Fruit fly (Drosophila melanogaster) whole organism, embryonic: ENCODE measurements around the gene dpr3.

ENCODE experiments used
- CG1024 ChIP-seq: fragments of 200-800 bp; sonication (Bioruptor generic); IDR thresholded peaks from 2 replicates; pipeline ENCODE4 v1.3.6; 2022; ENCODE audit warnings: missing biosample characterization, missing genetic modification characterization
- CG10366 ChIP-seq: fragments of 200-800 bp; sonication (Bioruptor generic); IDR thresholded peaks from 2 replicates; pipeline ENCODE4 v1.3.6; 2022; ENCODE audit warnings: missing biosample characterization, missing genetic modification characterization
- CG10565 ChIP-seq: fragments of 200-800 bp; sonication (Bioruptor generic); optimal IDR thresholded peaks from 3 replicates; lab custom pipeline; 2016; ENCODE audit warnings: missing biosample characterization, mild to moderate bottlenecking, missing genetic modification characterization
- CG11085 ChIP-seq: fragments of 200-800 bp; sonication (Bioruptor generic); IDR thresholded peaks from 2 replicates; pipeline ENCODE4 v1.3.6; 2022; ENCODE audit warnings: missing biosample characterization, missing genetic modification characterization
- CG11504 ChIP-seq: fragments of 200-800 bp; sonication (Bioruptor generic); optimal IDR thresholded peaks from 3 replicates; lab custom pipeline; 2019; ENCODE audit warnings: missing biosample characterization, mild to moderate bottlenecking, missing genetic modification characterization, moderate library complexity
- CG12104 ChIP-seq: fragments of 200-800 bp; sonication (Bioruptor generic); optimal IDR thresholded peaks from 3 replicates; lab custom pipeline; 2016; ENCODE audit warnings: missing biosample characterization, missing genetic modification characterization
- CG12659 ChIP-seq: fragments of 200-800 bp; sonication (Bioruptor generic); optimal IDR thresholded peaks from 3 replicates; lab custom pipeline; 2017; ENCODE audit warnings: mild to moderate bottlenecking, missing biosample characterization, missing genetic modification reagents, missing genetic modification characterization
- CG12769 ChIP-seq: fragments of 200-800 bp; sonication (Bioruptor generic); optimal IDR thresholded peaks from 2 replicates; lab custom pipeline; 2019; ENCODE audit warnings: missing biosample characterization, mild to moderate bottlenecking, missing genetic modification characterization, moderate library complexity
- CG15696 ChIP-seq: fragments of 200-800 bp; sonication (Bioruptor generic); optimal IDR thresholded peaks from 2 replicates; lab custom pipeline; 2019; ENCODE audit warnings: missing biosample characterization, mild to moderate bottlenecking, missing genetic modification characterization, moderate library complexity
- CG16779 ChIP-seq: fragments of 200-800 bp; sonication (Bioruptor generic); IDR thresholded peaks from 2 replicates; pipeline ENCODE4 v1.3.6; 2022; ENCODE audit warnings: missing biosample characterization, missing genetic modification characterization
- CG30431 ChIP-seq: fragments of 200-800 bp; sonication (Bioruptor generic); optimal IDR thresholded peaks from 2 replicates; lab custom pipeline; 2017; ENCODE audit warnings: missing biosample characterization, missing genetic modification characterization
- CG3726 ChIP-seq: fragments of 200-800 bp; sonication (Bioruptor generic); IDR thresholded peaks from 3 replicates; pipeline ENCODE4, ENCODE4 v1.3.6; 2022; ENCODE audit warnings: missing biosample characterization, missing genetic modification characterization
- CG42726 ChIP-seq: fragments of 200-800 bp; sonication (Bioruptor generic); IDR thresholded peaks from 2 replicates; pipeline ENCODE4 v1.3.6; 2022; ENCODE audit warnings: missing biosample characterization, missing genetic modification characterization; ENCODE audit not compliant: partially characterized antibody
- CG4360 ChIP-seq: fragments of 200-800 bp; sonication (Bioruptor generic); IDR thresholded peaks from 2 replicates; pipeline ENCODE4 v1.3.6; 2022; ENCODE audit warnings: missing biosample characterization, missing genetic modification characterization
- CG5245 ChIP-seq: fragments of 200-800 bp; sonication (Bioruptor generic); optimal IDR thresholded peaks from 3 replicates; lab custom pipeline; 2016; ENCODE audit warnings: missing biosample characterization, missing genetic modification characterization
- CG6854 ChIP-seq: fragments of 200-800 bp; sonication (Bioruptor generic); optimal IDR thresholded peaks from 3 replicates; lab custom pipeline; 2017; ENCODE audit warnings: missing biosample characterization, mild to moderate bottlenecking, missing genetic modification characterization
- CG7839 ChIP-seq: fragments of 200-800 bp; sonication (Bioruptor generic); optimal IDR thresholded peaks from 3 replicates; lab custom pipeline; 2018; ENCODE audit warnings: missing biosample characterization, mild to moderate bottlenecking, missing genetic modification characterization, moderate library complexity
- CG8388 ChIP-seq: fragments of 200-800 bp; sonication (Bioruptor generic); optimal IDR thresholded peaks from 2 replicates; lab custom pipeline; 2019; ENCODE audit warnings: missing biosample characterization, mild to moderate bottlenecking, missing genetic modification characterization, moderate library complexity
- CG8478 ChIP-seq: fragments of >200 bp; optimal IDR thresholded peaks from 2 replicates; lab custom pipeline; 2018
- CG8924 ChIP-seq: fragments of 200-800 bp; optimal IDR thresholded peaks from 3 replicates; lab custom pipeline; 2019; ENCODE audit warnings: missing biosample characterization, mild to moderate bottlenecking, missing genetic modification characterization, moderate library complexity
- E2f2 ChIP-seq: fragments of 200-800 bp; sonication (Bioruptor generic); IDR thresholded peaks from 2 replicates; pipeline ENCODE4 v1.3.6; 2022; ENCODE audit warnings: missing biosample characterization, missing genetic modification characterization
- ERR ChIP-seq: fragments of 200-800 bp; sonication (Bioruptor generic); optimal IDR thresholded peaks from 2 replicates; lab custom pipeline; 2016; ENCODE audit warnings: missing biosample characterization, missing genetic modification characterization
- Gug ChIP-seq: fragments of 200-800 bp; sonication (Bioruptor generic); IDR thresholded peaks from 4 replicates; pipeline ENCODE4 v1.3.6; 2022; ENCODE audit warnings: missing biosample characterization, missing genetic modification characterization
- HLH54F ChIP-seq: fragments of 200-800 bp; sonication (Bioruptor generic); optimal IDR thresholded peaks from 3 replicates; lab custom pipeline; 2016; ENCODE audit warnings: missing biosample characterization, missing genetic modification characterization
- HmgD ChIP-seq: fragments of 200-800 bp; sonication (Bioruptor generic); optimal IDR thresholded peaks from 3 replicates; lab custom pipeline; 2016; ENCODE audit warnings: missing biosample characterization, missing genetic modification characterization
- MBD-R2 ChIP-seq: fragments of 200-800 bp; sonication (Bioruptor generic); IDR thresholded peaks from 2 replicates; pipeline ENCODE4 v1.3.6; 2022; ENCODE audit warnings: missing biosample characterization, missing genetic modification characterization
- MESR4 ChIP-seq: fragments of 200-800 bp; sonication (Bioruptor generic); optimal IDR thresholded peaks from 2 replicates; lab custom pipeline; 2018; ENCODE audit warnings: missing biosample characterization, mild to moderate bottlenecking, missing genetic modification characterization, moderate library complexity
- Pdp1 ChIP-seq, 2 experiments: fragments of 200-800 bp; sonication (Bioruptor generic); optimal IDR thresholded peaks; 3 replicates each; lab custom pipeline; 2016; ENCODE audit warnings: missing biosample characterization in 2 of 2, missing genetic modification characterization in 2 of 2, mild to moderate bottlenecking in 1 of 2, moderate library complexity in 1 of 2
- Stat92E ChIP-seq, 3 experiments: fragments of >200 bp in 2 of 3; fragments of 200-800 bp in 1 of 3; sonication (Bioruptor generic) in 1 of 3; optimal IDR thresholded peaks; 2 replicates each; lab custom pipeline; 2017 to 2019; ENCODE audit warnings: missing biosample characterization in 3 of 3, missing genetic modification characterization in 3 of 3, mild to moderate bottlenecking in 1 of 3, moderate library complexity in 1 of 3
- TFAM ChIP-seq: fragments of 200-800 bp; sonication (Bioruptor generic); optimal IDR thresholded peaks from 2 replicates; lab custom pipeline; 2017; ENCODE audit warnings: missing biosample characterization, missing genetic modification characterization, inconsistent platforms
- al ChIP-seq: fragments of 200-800 bp; sonication (Bioruptor generic); IDR thresholded peaks from 2 replicates; pipeline ENCODE4 v1.3.6; 2022; ENCODE audit warnings: missing biosample characterization, missing genetic modification characterization
- ap ChIP-seq: fragments of 200-800 bp; sonication (Bioruptor generic); IDR thresholded peaks from 2 replicates; pipeline ENCODE4 v1.3.6; 2022; ENCODE audit warnings: missing biosample characterization, missing genetic modification characterization
- danr ChIP-seq: fragments of 200-800 bp; sonication (Bioruptor generic); IDR thresholded peaks from 2 replicates; pipeline ENCODE4 v1.3.6; 2022; ENCODE audit warnings: missing biosample characterization, missing genetic modification characterization
- gcm2 ChIP-seq: fragments of 200-800 bp; sonication (Bioruptor generic); optimal IDR thresholded peaks from 2 replicates; lab custom pipeline; 2016; ENCODE audit warnings: missing biosample characterization, missing genetic modification characterization
- grau ChIP-seq: fragments of 200-800 bp; optimal IDR thresholded peaks from 3 replicates; lab custom pipeline; 2019; ENCODE audit warnings: missing biosample characterization, mild to moderate bottlenecking, missing genetic modification characterization, moderate library complexity
- gsb ChIP-seq: fragments of 200-800 bp; sonication (Bioruptor generic); IDR thresholded peaks from 2 replicates; pipeline ENCODE4 v1.3.6; 2022; ENCODE audit warnings: missing biosample characterization, missing genetic modification characterization
- insv ChIP-seq, 2 experiments: fragments of 200-800 bp; sonication (Bioruptor generic); optimal IDR thresholded peaks; 3 replicates each; lab custom pipeline; 2016 to 2018; ENCODE audit warnings: missing biosample characterization in 2 of 2, missing genetic modification characterization in 2 of 2
- kah ChIP-seq: fragments of 200-800 bp; sonication (Bioruptor generic); optimal IDR thresholded peaks from 2 replicates; lab custom pipeline; 2018; ENCODE audit warnings: missing biosample characterization, mild to moderate bottlenecking, missing genetic modification characterization
- lov ChIP-seq, 2 experiments: fragments of 200-800 bp in 1 of 2; fragments of >200 bp in 1 of 2; sonication (Bioruptor generic) in 1 of 2; IDR thresholded peaks in 1 of 2; optimal IDR thresholded peaks in 1 of 2; 2 replicates in 1 of 2; 3 replicates in 1 of 2; pipeline versions ENCODE4 v1.3.6 to Lab custom; 2017 to 2022; ENCODE audit warnings: missing biosample characterization in 1 of 2, missing genetic modification characterization in 1 of 2
- luna ChIP-seq: fragments of 200-800 bp; sonication (Bioruptor generic); optimal IDR thresholded peaks from 2 replicates; lab custom pipeline; 2016; ENCODE audit warnings: missing biosample characterization, missing genetic modification characterization
- prd ChIP-seq, 3 experiments: fragments of >200 bp in 2 of 3; fragments of 200-800 bp in 1 of 3; sonication (Bioruptor generic) in 1 of 3; optimal IDR thresholded peaks in 2 of 3; IDR thresholded peaks in 1 of 3; 2 replicates in 2 of 3; 3 replicates in 1 of 3; pipeline versions ENCODE4 v1.3.6 to Lab custom; 2017 to 2022; ENCODE audit warnings: missing biosample characterization in 1 of 3, missing genetic modification characterization in 1 of 3
- run ChIP-seq: fragments of 200-800 bp; sonication (Bioruptor generic); optimal IDR thresholded peaks from 3 replicates; lab custom pipeline; 2018; ENCODE audit warnings: missing biosample characterization, mild to moderate bottlenecking, missing genetic modification characterization
- stwl ChIP-seq: fragments of 200-800 bp; sonication (Bioruptor generic); optimal IDR thresholded peaks from 3 replicates; lab custom pipeline; 2018; ENCODE audit warnings: missing biosample characterization, mild to moderate bottlenecking, missing genetic modification characterization, moderate library complexity
- tna ChIP-seq: fragments of 200-800 bp; sonication (Bioruptor generic); IDR thresholded peaks from 2 replicates; pipeline ENCODE4 v1.3.6; 2022; ENCODE audit warnings: missing biosample characterization, missing genetic modification characterization; ENCODE audit not compliant: partially characterized antibody
- twi ChIP-seq: fragments of 200-800 bp; optimal IDR thresholded peaks from 2 replicates; lab custom pipeline; 2019; ENCODE audit warnings: missing biosample characterization, mild to moderate bottlenecking, missing genetic modification characterization, moderate library complexity
- vfl ChIP-seq: fragments of 200-800 bp; sonication (Bioruptor generic); optimal IDR thresholded peaks from 2 replicates; lab custom pipeline; 2016; ENCODE audit warnings: missing biosample characterization, missing genetic modification characterization
- zf30C ChIP-seq: fragments of 200-800 bp; sonication (Bioruptor generic); optimal IDR thresholded peaks from 3 replicates; lab custom pipeline; 2018; ENCODE audit warnings: missing biosample characterization, mild to moderate bottlenecking, missing genetic modification characterization

The dpr3 gene

DNA sequence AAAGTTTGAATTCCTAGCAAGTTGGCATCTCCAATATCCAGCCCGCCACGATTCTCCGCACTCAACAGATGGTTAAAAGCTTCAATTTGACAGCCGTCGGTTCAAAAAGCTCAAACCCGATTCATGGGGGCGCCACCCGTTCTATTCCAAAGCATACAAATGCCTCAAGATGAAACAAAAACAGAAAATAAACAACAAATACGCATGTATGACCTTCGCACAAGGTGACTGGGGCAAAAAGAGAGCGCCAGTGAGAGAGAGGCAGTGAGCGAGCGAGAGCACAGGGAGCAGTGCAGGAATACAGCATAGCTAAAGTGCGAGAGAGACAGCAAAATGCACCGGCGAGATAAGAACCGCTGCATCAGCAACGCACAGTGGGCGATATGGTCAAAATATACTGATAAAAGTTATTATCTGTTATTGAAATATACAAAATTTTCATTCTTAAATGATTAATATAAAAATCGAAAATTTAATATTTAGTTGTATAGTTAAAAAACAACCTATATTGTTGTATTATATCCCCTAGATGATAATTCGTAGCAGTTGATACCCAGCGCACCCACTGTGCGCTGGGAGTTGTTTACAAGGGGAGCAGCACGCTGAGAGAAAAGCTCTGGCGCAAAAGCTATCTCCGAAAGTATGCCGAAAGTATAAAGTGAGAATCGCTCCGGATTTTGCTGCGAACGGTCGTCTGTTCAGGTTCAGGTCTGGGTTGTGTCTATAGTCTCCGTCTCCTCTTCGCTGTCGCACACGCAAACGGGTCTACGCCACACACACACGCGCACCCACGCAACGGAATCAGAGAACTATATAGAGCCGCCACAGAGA is 20.7 kb upstream of the dpr3 start, which contains the start of gene Glyp (continued):
- TF ChIP-seq CG16779 (GFP tag; lab: Robert Waterston, UW) (peak; percentile 88), CG11504 (peak; percentile 97), gsb (GFP tag; lab: Robert Waterston, UW) (peak; percentile 89), Stat92E (GFP tag; optimal IDR thresholded peaks at IDR 0.05; lab: Kevin White, UChicago) (peak in 1 of 3 experiments; percentile 91), CG6854 (GFP tag; lab: Kevin White, UChicago) (peak; percentile 98), CG11085 (peak; percentile 89), ERR (GFP tag; lab: Kevin White, UChicago) (peak; percentile 100), CG12659 (GFP tag; lab: Kevin White, UChicago) (peak; percentile 99), CG12104 (GFP tag; lab: Kevin White, UChicago) (peak; percentile 97), stwl (tag; lab: Kevin White, UChicago) (peak; percentile 26), kah (GFP tag; lab: Kevin White, UChicago) (peak; percentile 77), CG5245 (GFP tag; lab: Kevin White, UChicago) (peak; percentile 79), CG4360 (GFP tag; lab: Robert Waterston, UW) (peak; percentile 60), CG42726 (peak; percentile 29; the same call in 1 of the 2 replicates), CG15696 (tag; lab: Kevin White, UChicago) (peak; percentile 87), MBD-R2 (GFP tag; lab: Robert Waterston, UW) (peak; percentile 91), TFAM (GFP tag; lab: Kevin White, UChicago) (peak; percentile 67), Pdp1 (GFP tag; optimal IDR thresholded peaks at IDR 0.05; lab: Kevin White, UChicago) (peak; percentile 73 to 82), zf30C (no peak), CG10565 (GFP tag; lab: Kevin White, UChicago) (peak; percentile 81), twi (peak; percentile 91), HmgD (GFP tag; lab: Kevin White, UChicago) (no peak), insv (GFP tag; optimal IDR thresholded peaks at IDR 0.05; lab: Kevin White, UChicago) (peak in 1 of 2 experiments; percentile 78), grau (tag; lab: Kevin White, UChicago) (peak; percentile 97), CG7839 (tag; lab: Kevin White, UChicago) (peak; percentile 98), HLH54F (GFP tag; lab: Kevin White, UChicago) (peak; percentile 79), lov (optimal IDR thresholded peaks at IDR 0.05; lab: Kevin White, UChicago) (no peak), lov (GFP tag; IDR thresholded peaks at IDR 0.05; lab: Robert Waterston, UW) (peak; percentile 74; the same call in 1 of the 3 replicates), CG3726 (GFP tag; lab: Robert Waterston, UW) (peak; percentile 85), danr (GFP tag; lab: Robert Waterston, UW) (peak; percentile 92), CG10366 (GFP tag; lab: Robert Waterston, UW) (peak; percentile 94), luna (GFP tag; lab: Kevin White, UChicago) (no peak), ap (GFP tag; lab: Robert Waterston, UW) (peak; percentile 93), CG1024 (GFP tag; lab: Robert Waterston, UW) (peak; percentile 63), prd (optimal IDR thresholded peaks at IDR 0.05; lab: Kevin White, UChicago) (no peak), prd (GFP tag; IDR thresholded peaks at IDR 0.05; lab: Robert Waterston, UW) (peak; percentile 96), E2f2 (peak; percentile 98), MESR4 (GFP tag; lab: Kevin White, UChicago) (peak; percentile 13), CG8478 (lab: Kevin White, UChicago) (peak; percentile 61), CG12769 (tag; lab: Kevin White, UChicago) (peak; percentile 89), tna (no peak), gcm2 (peak; percentile 89), run (tag; lab: Kevin White, UChicago) (peak; percentile 94), vfl (GFP tag; lab: Kevin White, UChicago) (peak; percentile 90), Gug (GFP tag; lab: Robert Waterston, UW) (peak; percentile 89), CG8388 (peak; percentile 96), CG30431 (GFP tag; lab: Kevin White, UChicago) (peak; percentile 91), al (GFP tag; lab: Robert Waterston, UW) (peak; percentile 94), CG8924 (tag; lab: Kevin White, UChicago) (peak; percentile 98)
